Fruit fly (Drosophila melanogaster) whole organism, embryonic: ENCODE results near the gene stck.

Experiments
- Adf1 ChIP-seq: fragments of 200-800 bp; sonication (Bioruptor generic); IDR thresholded peaks from 2 replicates; pipeline ENCODE4 v1.3.6; 2022; ENCODE audit warnings: missing biosample characterization, missing genetic modification characterization
- BEAF-32 ChIP-seq: fragments of 200-800 bp; sonication (Bioruptor generic); optimal IDR thresholded peaks from 3 replicates; lab custom pipeline; 2017; ENCODE audit warnings: missing biosample characterization, missing genetic modification characterization, mild to moderate bottlenecking, moderate library complexity, missing genetic modification reagents
- CG10267 ChIP-seq: fragments of 200-800 bp; sonication (Bioruptor generic); optimal IDR thresholded peaks from 2 replicates; lab custom pipeline; 2018; ENCODE audit warnings: missing biosample characterization, mild to moderate bottlenecking, missing genetic modification characterization, moderate library complexity
- CG11093 ChIP-seq: fragments of 200-800 bp; sonication (Bioruptor generic); IDR thresholded peaks from 3 replicates; pipeline ENCODE4 v1.3.6; 2022; ENCODE audit warnings: missing biosample characterization, missing genetic modification characterization
- CG12391 ChIP-seq: fragments of 200-800 bp; sonication (Bioruptor generic); optimal IDR thresholded peaks from 3 replicates; lab custom pipeline; 2018; ENCODE audit warnings: missing biosample characterization, mild to moderate bottlenecking, missing genetic modification characterization, moderate library complexity
- CG13123 ChIP-seq: fragments of 200-800 bp; sonication (Bioruptor generic); optimal IDR thresholded peaks from 2 replicates; lab custom pipeline; 2016; ENCODE audit warnings: missing biosample characterization, missing genetic modification characterization
- CG14050 ChIP-seq: fragments of 200-800 bp; sonication (Bioruptor generic); IDR thresholded peaks from 3 replicates; pipeline ENCODE4 v1.3.6; 2022; ENCODE audit warnings: missing biosample characterization, missing genetic modification characterization
- CG14441 ChIP-seq: fragments of 200-800 bp; sonication (Bioruptor generic); IDR thresholded peaks from 2 replicates; pipeline ENCODE4 v1.3.6; 2022; ENCODE audit warnings: missing biosample characterization, missing genetic modification characterization
- CG15696 ChIP-seq: fragments of 200-800 bp; sonication (Bioruptor generic); optimal IDR thresholded peaks from 2 replicates; lab custom pipeline; 2019; ENCODE audit warnings: missing biosample characterization, mild to moderate bottlenecking, missing genetic modification characterization, moderate library complexity
- CG1602 ChIP-seq: fragments of 200-800 bp; sonication (Bioruptor generic); optimal IDR thresholded peaks from 3 replicates; lab custom pipeline; 2016; ENCODE audit warnings: missing biosample characterization, missing genetic modification characterization
- CG17359 ChIP-seq: fragments of 200-800 bp; sonication (Bioruptor generic); optimal IDR thresholded peaks from 3 replicates; lab custom pipeline; 2018; ENCODE audit warnings: missing biosample characterization, mild to moderate bottlenecking, missing genetic modification characterization, moderate library complexity
- CG2889 ChIP-seq: fragments of 200-800 bp; sonication (Bioruptor generic); IDR thresholded peaks from 3 replicates; pipeline ENCODE4 v1.3.6; 2022; ENCODE audit warnings: missing biosample characterization, missing genetic modification characterization
- CG31365 ChIP-seq: fragments of 200-800 bp; sonication (Bioruptor generic); optimal IDR thresholded peaks from 2 replicates; lab custom pipeline; 2018; ENCODE audit warnings: missing biosample characterization, mild to moderate bottlenecking, missing genetic modification characterization
- CG34224 ChIP-seq: fragments of 200-800 bp; sonication (Bioruptor generic); IDR thresholded peaks from 3 replicates; pipeline ENCODE4 v1.3.6; 2022; ENCODE audit warnings: missing biosample characterization, missing genetic modification characterization; ENCODE audit not compliant: partially characterized antibody
- CG4730 ChIP-seq: fragments of 200-800 bp; sonication (Bioruptor generic); IDR thresholded peaks from 2 replicates; pipeline ENCODE4 v1.3.6; 2022; ENCODE audit warnings: missing biosample characterization, missing genetic modification characterization
- CG9876 ChIP-seq: fragments of 200-800 bp; sonication (Bioruptor generic); optimal IDR thresholded peaks from 2 replicates; lab custom pipeline; 2016; ENCODE audit warnings: missing biosample characterization, missing genetic modification characterization
- CoRest ChIP-seq: fragments of 200-800 bp; sonication (Bioruptor generic); optimal IDR thresholded peaks from 3 replicates; lab custom pipeline; 2018; ENCODE audit warnings: missing biosample characterization, mild to moderate bottlenecking, missing genetic modification characterization, moderate library complexity
- Dbx ChIP-seq: fragments of 200-800 bp; sonication (Bioruptor generic); IDR thresholded peaks from 3 replicates; pipeline ENCODE4 v1.3.6; 2022; ENCODE audit warnings: missing biosample characterization, missing genetic modification characterization
- Fer2 ChIP-seq: fragments of 200-800 bp; sonication (Bioruptor generic); optimal IDR thresholded peaks from 2 replicates; lab custom pipeline; 2018; ENCODE audit warnings: missing biosample characterization, mild to moderate bottlenecking, missing genetic modification characterization, moderate library complexity
- HLHmδ ChIP-seq: fragments of 200-800 bp; sonication (Bioruptor generic); optimal IDR thresholded peaks from 2 replicates; lab custom pipeline; 2018; ENCODE audit warnings: missing biosample characterization, mild to moderate bottlenecking, missing genetic modification characterization, moderate library complexity
- Hand ChIP-seq: fragments of 200-800 bp; sonication (Bioruptor generic); optimal IDR thresholded peaks from 2 replicates; lab custom pipeline; 2017; ENCODE audit warnings: mild to moderate bottlenecking, missing biosample characterization, missing genetic modification reagents, missing genetic modification characterization
- HmgZ ChIP-seq: fragments of 200-800 bp; sonication (Bioruptor generic); optimal IDR thresholded peaks from 2 replicates; lab custom pipeline; 2018; ENCODE audit warnings: missing biosample characterization, mild to moderate bottlenecking, missing genetic modification characterization
- Hr3 ChIP-seq: fragments of 200-800 bp; sonication (Bioruptor generic); optimal IDR thresholded peaks from 3 replicates; lab custom pipeline; 2016; ENCODE audit warnings: missing biosample characterization, missing genetic modification characterization
- Hr51 ChIP-seq, 2 experiments: fragments of 200-800 bp; sonication (Bioruptor generic); optimal IDR thresholded peaks; 2 replicates in 1 of 2; 3 replicates in 1 of 2; lab custom pipeline; 2016 to 2018; ENCODE audit warnings: missing biosample characterization in 2 of 2, missing genetic modification characterization in 2 of 2, mild to moderate bottlenecking in 1 of 2, moderate library complexity in 1 of 2
- Med ChIP-seq: fragments of 200-800 bp; sonication (Bioruptor generic); peaks from one replicate; lab custom pipeline; 2016; ENCODE audit warnings: missing biosample characterization, missing genetic modification characterization, mild to moderate bottlenecking, inconsistent platforms, moderate library complexity
- Meics ChIP-seq: fragments of 200-800 bp; sonication (Bioruptor generic); optimal IDR thresholded peaks from 2 replicates; lab custom pipeline; 2017; ENCODE audit warnings: missing biosample characterization, mild to moderate bottlenecking, missing genetic modification characterization
- Mes4 ChIP-seq: fragments of 200-800 bp; sonication (Bioruptor generic); optimal IDR thresholded peaks from 2 replicates; lab custom pipeline; 2016; ENCODE audit warnings: missing biosample characterization, missing genetic modification characterization
- Nf-YC ChIP-seq: fragments of 200-800 bp; optimal IDR thresholded peaks from 3 replicates; lab custom pipeline; 2019; ENCODE audit warnings: missing biosample characterization, mild to moderate bottlenecking, missing genetic modification characterization, moderate library complexity
- Sin3A ChIP-seq: fragments of >200 bp; optimal IDR thresholded peaks from 2 replicates; lab custom pipeline; 2018
- Stat92E ChIP-seq, 3 experiments: fragments of >200 bp in 2 of 3; fragments of 200-800 bp in 1 of 3; sonication (Bioruptor generic) in 1 of 3; optimal IDR thresholded peaks; 2 replicates each; lab custom pipeline; 2017 to 2019; ENCODE audit warnings: missing biosample characterization in 3 of 3, missing genetic modification characterization in 3 of 3, mild to moderate bottlenecking in 1 of 3, moderate library complexity in 1 of 3
- Xrp1 ChIP-seq: fragments of 200-800 bp; sonication (Bioruptor generic); IDR thresholded peaks from 2 replicates; pipeline ENCODE4 v1.3.6; 2022; ENCODE audit warnings: missing biosample characterization, missing genetic modification characterization
- YL-1 ChIP-seq: fragments of 200-800 bp; sonication (Bioruptor generic); optimal IDR thresholded peaks from 3 replicates; lab custom pipeline; 2017; ENCODE audit warnings: missing biosample characterization, mild to moderate bottlenecking, missing genetic modification characterization
- ato ChIP-seq: fragments of 200-800 bp; sonication (Bioruptor generic); IDR thresholded peaks from 2 replicates; pipeline ENCODE4 v1.3.6; 2022; ENCODE audit warnings: missing biosample characterization, missing genetic modification characterization; ENCODE audit not compliant: partially characterized antibody
- fd102C ChIP-seq: fragments of 200-800 bp; sonication (Bioruptor generic); optimal IDR thresholded peaks from 2 replicates; lab custom pipeline; 2018; ENCODE audit warnings: missing biosample characterization, mild to moderate bottlenecking, missing genetic modification characterization, moderate library complexity
- hkb ChIP-seq, 2 experiments: fragments of 200-800 bp in 1 of 2; fragments of >200 bp in 1 of 2; sonication (Bioruptor generic) in 1 of 2; IDR thresholded peaks in 1 of 2; optimal IDR thresholded peaks in 1 of 2; 2 replicates each; pipeline versions ENCODE4 v1.3.6 to Lab custom; 2017 to 2022; ENCODE audit warnings: missing biosample characterization in 1 of 2, missing genetic modification characterization in 1 of 2
- kay ChIP-seq: fragments of 200-800 bp; sonication (Bioruptor generic); optimal IDR thresholded peaks from 2 replicates; lab custom pipeline; 2016; ENCODE audit warnings: missing biosample characterization, missing genetic modification characterization
- lov ChIP-seq, 2 experiments: fragments of 200-800 bp in 1 of 2; fragments of >200 bp in 1 of 2; sonication (Bioruptor generic) in 1 of 2; IDR thresholded peaks in 1 of 2; optimal IDR thresholded peaks in 1 of 2; 2 replicates in 1 of 2; 3 replicates in 1 of 2; pipeline versions ENCODE4 v1.3.6 to Lab custom; 2017 to 2022; ENCODE audit warnings: missing biosample characterization in 1 of 2, missing genetic modification characterization in 1 of 2
- mam ChIP-seq: fragments of 200-800 bp; sonication (Bioruptor generic); optimal IDR thresholded peaks from 3 replicates; lab custom pipeline; 2016; ENCODE audit warnings: missing biosample characterization, missing genetic modification characterization
- nmo ChIP-seq: fragments of 200-800 bp; sonication (Bioruptor generic); optimal IDR thresholded peaks from 2 replicates; lab custom pipeline; 2018; ENCODE audit warnings: missing biosample characterization, mild to moderate bottlenecking, missing genetic modification characterization, moderate library complexity
- nom ChIP-seq: fragments of 200-800 bp; sonication (Bioruptor generic); optimal IDR thresholded peaks from 2 replicates; lab custom pipeline; 2017; ENCODE audit warnings: missing biosample characterization, missing genetic modification characterization, mild to moderate bottlenecking, moderate library complexity, missing genetic modification reagents
- p53 ChIP-seq: fragments of 200-800 bp; sonication (Bioruptor generic); optimal IDR thresholded peaks from 2 replicates; lab custom pipeline; 2016; ENCODE audit warnings: missing biosample characterization, missing genetic modification characterization
- pros ChIP-seq: fragments of 200-800 bp; sonication (Bioruptor generic); optimal IDR thresholded peaks from 3 replicates; lab custom pipeline; 2019; ENCODE audit warnings: missing biosample characterization, mild to moderate bottlenecking, missing genetic modification characterization, moderate library complexity
- pzg ChIP-seq: fragments of 200-800 bp; sonication (Bioruptor generic); optimal IDR thresholded peaks from 3 replicates; lab custom pipeline; 2018; ENCODE audit warnings: missing biosample characterization, mild to moderate bottlenecking, missing genetic modification characterization, moderate library complexity
- salm ChIP-seq: fragments of 200-800 bp; sonication (Bioruptor generic); optimal IDR thresholded peaks from 2 replicates; lab custom pipeline; 2018; ENCODE audit warnings: missing biosample characterization, mild to moderate bottlenecking, missing genetic modification characterization
- sna ChIP-seq: fragments of 200-800 bp; sonication (Bioruptor generic); IDR thresholded peaks from 2 replicates; pipeline ENCODE4 v1.3.6; 2022; ENCODE audit warnings: missing biosample characterization, missing genetic modification characterization; ENCODE audit not compliant: partially characterized antibody
- wek ChIP-seq: fragments of 200-800 bp; sonication (Bioruptor generic); optimal IDR thresholded peaks from 3 replicates; lab custom pipeline; 2018; ENCODE audit warnings: missing biosample characterization, mild to moderate bottlenecking, missing genetic modification characterization, moderate library complexity
- zfh1 ChIP-seq: fragments of 200-800 bp; sonication (Bioruptor generic); IDR thresholded peaks from 3 replicates; pipeline ENCODE4 v1.3.6; 2022; ENCODE audit warnings: missing biosample characterization, missing genetic modification characterization

Gene stck

dm6 chr3R:8316344-8317105 lies 40.3 kb upstream of the stck start, which contains the start of gene Coq2 (continued):
- TF ChIP-seq CG13123 (GFP tag; lab: Kevin White, UChicago), result no peak
- 0 out of 3 replicates have a peak, but pooled peaks have one; percentile 8 for TF ChIP-seq CG34224 (GFP tag; lab: Robert Waterston, UW)
- TF ChIP-seq Dbx, result 0 out of 3 replicates have a peak, but pooled peaks have one; percentile 13
- peak; percentile 79 for TF ChIP-seq Med (GFP tag; lab: Kevin White, UChicago)
- TF ChIP-seq Xrp1, result no peak
- TF ChIP-seq Stat92E (GFP tag; optimal IDR thresholded peaks at IDR 0.05; lab: Kevin White, UChicago), result no peak
- no peak for TF ChIP-seq CG14050 (GFP tag; lab: Robert Waterston, UW)
- TF ChIP-seq CG4730, result no peak
- TF ChIP-seq CG11093 (GFP tag; lab: Robert Waterston, UW), result no peak
- peak; percentile 12 for TF ChIP-seq nmo (GFP tag; lab: Kevin White, UChicago)
- no peak for TF ChIP-seq Meics
- peak; percentile 74 for TF ChIP-seq pzg (GFP tag; lab: Kevin White, UChicago)
- TF ChIP-seq Hand (GFP tag; lab: Kevin White, UChicago), result no peak
- no peak for TF ChIP-seq CG17359 (tag; lab: Kevin White, UChicago)
- peak; percentile 8 for TF ChIP-seq Sin3A (lab: Kevin White, UChicago)
- no peak for TF ChIP-seq CG12391
- TF ChIP-seq Mes4, result no peak
- TF ChIP-seq Hr51 (GFP tag; optimal IDR thresholded peaks at IDR 0.05; lab: Kevin White, UChicago), result no peak
- TF ChIP-seq YL-1, result no peak
- TF ChIP-seq salm (tag; lab: Kevin White, UChicago), result no peak
- no peak for TF ChIP-seq HLHmδ
- no peak for TF ChIP-seq CG15696 (tag; lab: Kevin White, UChicago)
- no peak for TF ChIP-seq lov (optimal IDR thresholded peaks at IDR 0.05; lab: Kevin White, UChicago)
- no peak for TF ChIP-seq lov (GFP tag; IDR thresholded peaks at IDR 0.05; lab: Robert Waterston, UW)
- no peak for TF ChIP-seq CG14441
- no peak for TF ChIP-seq ato
- TF ChIP-seq Nf-YC (tag; lab: Kevin White, UChicago), result peak; percentile 59
- TF ChIP-seq p53, result no peak
- TF ChIP-seq BEAF-32, result peak; percentile 46
- peak; percentile 2 for TF ChIP-seq HmgZ (tag; lab: Kevin White, UChicago)
- no peak for TF ChIP-seq CG10267 (tag; lab: Kevin White, UChicago)
- no peak for TF ChIP-seq Adf1 (GFP tag; lab: Robert Waterston, UW)
- no peak for TF ChIP-seq nom
- TF ChIP-seq pros, result no peak
- TF ChIP-seq sna, result no peak
- TF ChIP-seq CG9876, result no peak
- no peak for TF ChIP-seq CG2889 (GFP tag; lab: Robert Waterston, UW)
- no peak for TF ChIP-seq zfh1 (GFP tag; lab: Robert Waterston, UW)
- TF ChIP-seq Fer2, result no peak
- TF ChIP-seq hkb (optimal IDR thresholded peaks at IDR 0.05; lab: Kevin White, UChicago), result peak; percentile 42
- TF ChIP-seq hkb (GFP tag; IDR thresholded peaks at IDR 0.05; lab: Robert Waterston, UW), result no peak
- no peak for TF ChIP-seq kay (GFP tag; lab: Kevin White, UChicago)
- TF ChIP-seq fd102C (GFP tag; lab: Kevin White, UChicago), result no peak
- TF ChIP-seq wek (GFP tag; lab: Kevin White, UChicago), result no peak
- TF ChIP-seq Hr3 (GFP tag; lab: Kevin White, UChicago), result no peak
- TF ChIP-seq CG31365 (tag; lab: Kevin White, UChicago), result peak; percentile 30
- TF ChIP-seq CoRest (tag; lab: Kevin White, UChicago), result no peak
- no peak for TF ChIP-seq mam (GFP tag; lab: Kevin White, UChicago)
- TF ChIP-seq CG1602 (GFP tag; lab: Kevin White, UChicago), result no peak
